Worm (Caenorhabditis elegans): ENCODE measurements around the gene rer-1.

ce11 chrII:8812346-8812745 lies 1.2 kb downstream of the rer-1 start:
- TF ChIP-seq pha-4 (tag; optimal IDR thresholded peaks at IDR 0.05) (no peak), ama-1 (optimal IDR thresholded peaks at IDR 0.05) (no peak), pqm-1 (tag; optimal IDR thresholded peaks at IDR 0.05) (no peak), elt-4 (tag; optimal IDR thresholded peaks at IDR 0.05) (no peak), pax-1 (tag; optimal IDR thresholded peaks at IDR 0.05) (no peak), hlh-6 (tag; optimal IDR thresholded peaks at IDR 0.05) (no peak), dmd-4 (tag; optimal IDR thresholded peaks at IDR 0.05; ENCODE audit: borderline replicate concordance) (no peak), sdc-2 (tag; optimal IDR thresholded peaks at IDR 0.05) (no peak), nfya-1 (tag; optimal IDR thresholded peaks at IDR 0.05) (no peak), ceh-6 (GFP tag; optimal IDR thresholded peaks at IDR 0.05) (no peak)

All from whole organism, late embryonic.